Fruit fly (Drosophila melanogaster) whole organism, embryonic: ENCODE results near the gene CG6094.

Experiments used
- Blimp-1 ChIP-seq: fragments of 200-800 bp; sonication (Bioruptor generic); optimal IDR thresholded peaks from 3 replicates; lab custom pipeline; 2018; ENCODE audit warnings: missing biosample characterization, missing genetic modification characterization, mild to moderate bottlenecking, moderate library complexity, missing genetic modification reagents
- CG11093 ChIP-seq: fragments of 200-800 bp; sonication (Bioruptor generic); IDR thresholded peaks from 3 replicates; pipeline ENCODE4 v1.3.6; 2022; ENCODE audit warnings: missing biosample characterization, missing genetic modification characterization
- CG14050 ChIP-seq: fragments of 200-800 bp; sonication (Bioruptor generic); IDR thresholded peaks from 3 replicates; pipeline ENCODE4 v1.3.6; 2022; ENCODE audit warnings: missing biosample characterization, missing genetic modification characterization
- CG14965 ChIP-seq: fragments of 200-800 bp; sonication (Bioruptor generic); optimal IDR thresholded peaks from 2 replicates; lab custom pipeline; 2016; ENCODE audit warnings: missing biosample characterization, missing genetic modification characterization, borderline replicate concordance
- CG15073 ChIP-seq: fragments of 200-800 bp; sonication (Bioruptor generic); optimal IDR thresholded peaks from 2 replicates; lab custom pipeline; 2016; ENCODE audit warnings: missing biosample characterization, missing genetic modification characterization
- CG17385 ChIP-seq: fragments of 200-800 bp; sonication (Bioruptor generic); optimal IDR thresholded peaks from 3 replicates; lab custom pipeline; 2018; ENCODE audit warnings: missing biosample characterization, mild to moderate bottlenecking, missing genetic modification characterization
- CG17829 ChIP-seq: fragments of 200-800 bp; optimal IDR thresholded peaks from 2 replicates; lab custom pipeline; 2019; ENCODE audit warnings: missing biosample characterization, mild to moderate bottlenecking, missing genetic modification characterization, moderate library complexity
- CG2199 ChIP-seq: fragments of 200-800 bp; sonication (Bioruptor generic); IDR thresholded peaks from 3 replicates; pipeline ENCODE4 v1.3.6; 2022; ENCODE audit warnings: missing biosample characterization, missing genetic modification characterization
- CG31365 ChIP-seq: fragments of 200-800 bp; sonication (Bioruptor generic); optimal IDR thresholded peaks from 2 replicates; lab custom pipeline; 2018; ENCODE audit warnings: missing biosample characterization, mild to moderate bottlenecking, missing genetic modification characterization
- CG4328 ChIP-seq: fragments of 200-800 bp; sonication (Bioruptor generic); optimal IDR thresholded peaks from 3 replicates; lab custom pipeline; 2017; ENCODE audit warnings: missing biosample characterization, missing genetic modification reagents, missing genetic modification characterization
- CG6689 ChIP-seq: fragments of 200-800 bp; sonication (Bioruptor generic); IDR thresholded peaks from 2 replicates; pipeline ENCODE4 v1.3.6; 2022; ENCODE audit warnings: missing biosample characterization, missing genetic modification characterization
- CG7556 ChIP-seq: fragments of 200-800 bp; sonication (Bioruptor generic); optimal IDR thresholded peaks from 2 replicates; lab custom pipeline; 2017; ENCODE audit warnings: missing biosample characterization, mild to moderate bottlenecking, missing genetic modification characterization
- CG7963 ChIP-seq: fragments of 200-800 bp; sonication (Bioruptor generic); IDR thresholded peaks from 3 replicates; pipeline ENCODE4 v1.3.6; 2022; ENCODE audit warnings: missing biosample characterization, missing genetic modification characterization; ENCODE audit not compliant: partially characterized antibody
- CG8281 ChIP-seq: fragments of 200-800 bp; sonication (Bioruptor generic); optimal IDR thresholded peaks from 2 replicates; lab custom pipeline; 2018; ENCODE audit warnings: missing biosample characterization, mild to moderate bottlenecking, missing genetic modification characterization, moderate library complexity
- CG9609 ChIP-seq: fragments of 200-800 bp; sonication (Bioruptor generic); optimal IDR thresholded peaks from 3 replicates; lab custom pipeline; 2016; ENCODE audit warnings: missing biosample characterization, missing genetic modification characterization
- CTCF ChIP-seq: fragments of 200-800 bp; sonication (Bioruptor generic); optimal IDR thresholded peaks from 2 replicates; lab custom pipeline; 2017; ENCODE audit warnings: missing biosample characterization, mild to moderate bottlenecking, missing genetic modification characterization, moderate library complexity
- Chrac-16 ChIP-seq: fragments of 200-800 bp; sonication (Bioruptor generic); optimal IDR thresholded peaks from 3 replicates; lab custom pipeline; 2016; ENCODE audit warnings: missing biosample characterization, missing genetic modification characterization
- D ChIP-seq, 2 experiments: fragments of 200-800 bp in 1 of 2; fragments of >200 bp in 1 of 2; sonication (Bioruptor generic) in 1 of 2; optimal IDR thresholded peaks; 2 replicates in 1 of 2; 3 replicates in 1 of 2; lab custom pipeline; 2017; ENCODE audit warnings: mild to moderate bottlenecking in 1 of 2, missing biosample characterization in 1 of 2, missing genetic modification characterization in 1 of 2, missing genetic modification reagents in 1 of 2
- Dad ChIP-seq: fragments of 200-800 bp; sonication (Bioruptor generic); optimal IDR thresholded peaks from 3 replicates; lab custom pipeline; 2016; ENCODE audit warnings: missing biosample characterization, missing genetic modification characterization
- E2f2 ChIP-seq: fragments of 200-800 bp; sonication (Bioruptor generic); IDR thresholded peaks from 2 replicates; pipeline ENCODE4 v1.3.6; 2022; ENCODE audit warnings: missing biosample characterization, missing genetic modification characterization
- H15 ChIP-seq: fragments of 200-800 bp; sonication (Bioruptor generic); IDR thresholded peaks from 3 replicates; pipeline ENCODE4 v1.3.6; 2022; ENCODE audit warnings: missing biosample characterization, missing genetic modification characterization
- HHEX ChIP-seq: fragments of 200-800 bp; sonication (Bioruptor generic); optimal IDR thresholded peaks from 3 replicates; lab custom pipeline; 2017; ENCODE audit warnings: missing biosample characterization, mild to moderate bottlenecking, missing genetic modification characterization, missing genetic modification reagents
- Lpt ChIP-seq: fragments of >200 bp; optimal IDR thresholded peaks from 2 replicates; lab custom pipeline; 2018; ENCODE audit warnings: missing biosample characterization, missing genetic modification characterization
- NC2β ChIP-seq: fragments of 200-800 bp; sonication (Bioruptor generic); optimal IDR thresholded peaks from 2 replicates; lab custom pipeline; 2016; ENCODE audit warnings: missing biosample characterization, missing genetic modification characterization
- NK7.1 ChIP-seq: fragments of 200-800 bp; sonication (Bioruptor generic); optimal IDR thresholded peaks from 3 replicates; lab custom pipeline; 2016; ENCODE audit warnings: missing biosample characterization, missing genetic modification characterization
- Sry-β ChIP-seq: fragments of 200-800 bp; sonication (Bioruptor generic); optimal IDR thresholded peaks from 2 replicates; lab custom pipeline; 2018; ENCODE audit warnings: missing biosample characterization, mild to moderate bottlenecking, missing genetic modification characterization, moderate library complexity
- Sry-δ ChIP-seq: fragments of 200-800 bp; sonication (Bioruptor generic); optimal IDR thresholded peaks from 2 replicates; lab custom pipeline; 2016; ENCODE audit warnings: missing biosample characterization, missing genetic modification characterization
- Stat92E ChIP-seq, 3 experiments: fragments of >200 bp in 2 of 3; fragments of 200-800 bp in 1 of 3; sonication (Bioruptor generic) in 1 of 3; optimal IDR thresholded peaks; 2 replicates each; lab custom pipeline; 2017 to 2019; ENCODE audit warnings: missing biosample characterization in 3 of 3, missing genetic modification characterization in 3 of 3, mild to moderate bottlenecking in 1 of 3, moderate library complexity in 1 of 3
- Vsx1 ChIP-seq: fragments of 200-800 bp; sonication (Bioruptor generic); optimal IDR thresholded peaks from 2 replicates; lab custom pipeline; 2017; ENCODE audit warnings: missing biosample characterization, mild to moderate bottlenecking, missing genetic modification characterization, missing genetic modification reagents
- Xbp1 ChIP-seq: fragments of 200-800 bp; sonication (Bioruptor generic); optimal IDR thresholded peaks from 3 replicates; lab custom pipeline; 2016; ENCODE audit warnings: missing biosample characterization, mild to moderate bottlenecking, missing genetic modification characterization
- aop ChIP-seq: fragments of 200-800 bp; sonication (Bioruptor generic); IDR thresholded peaks from 2 replicates; pipeline ENCODE4 v1.3.6; 2022; ENCODE audit warnings: missing biosample characterization, missing genetic modification characterization
- ato ChIP-seq: fragments of 200-800 bp; sonication (Bioruptor generic); IDR thresholded peaks from 2 replicates; pipeline ENCODE4 v1.3.6; 2022; ENCODE audit warnings: missing biosample characterization, missing genetic modification characterization; ENCODE audit not compliant: partially characterized antibody
- az2 ChIP-seq: fragments of 200-800 bp; sonication (Bioruptor generic); optimal IDR thresholded peaks from 3 replicates; lab custom pipeline; 2016; ENCODE audit warnings: missing biosample characterization, missing genetic modification characterization
- eyg ChIP-seq: fragments of 200-800 bp; sonication (Bioruptor generic); optimal IDR thresholded peaks from 3 replicates; lab custom pipeline; 2016; ENCODE audit warnings: missing biosample characterization, missing genetic modification characterization
- fd96Cb ChIP-seq: fragments of 200-800 bp; sonication (Bioruptor generic); optimal IDR thresholded peaks from 2 replicates; lab custom pipeline; 2018; ENCODE audit warnings: missing biosample characterization, mild to moderate bottlenecking, missing genetic modification characterization, moderate library complexity
- gcm ChIP-seq: fragments of 200-800 bp; sonication (Bioruptor generic); optimal IDR thresholded peaks from 2 replicates; lab custom pipeline; 2019; ENCODE audit warnings: missing biosample characterization, mild to moderate bottlenecking, missing genetic modification characterization, moderate library complexity
- grau ChIP-seq: fragments of 200-800 bp; optimal IDR thresholded peaks from 3 replicates; lab custom pipeline; 2019; ENCODE audit warnings: missing biosample characterization, mild to moderate bottlenecking, missing genetic modification characterization, moderate library complexity
- ham ChIP-seq: fragments of 200-800 bp; sonication (Bioruptor generic); IDR thresholded peaks from 2 replicates; pipeline ENCODE4 v1.3.6; 2022; ENCODE audit warnings: missing biosample characterization, missing genetic modification characterization
- ken ChIP-seq: fragments of 200-800 bp; sonication (Bioruptor generic); IDR thresholded peaks from 3 replicates; pipeline ENCODE4 v1.3.6; 2022; ENCODE audit warnings: missing biosample characterization, missing genetic modification characterization
- lola ChIP-seq, 3 experiments: fragments of >200 bp in 2 of 3; fragments of 200-800 bp in 1 of 3; sonication (Bioruptor generic) in 1 of 3; optimal IDR thresholded peaks; 2 replicates each; lab custom pipeline; 2017 to 2019; ENCODE audit warnings: missing biosample characterization in 3 of 3, missing genetic modification characterization in 3 of 3, mild to moderate bottlenecking in 1 of 3, moderate library complexity in 1 of 3
- oc ChIP-seq: fragments of 200-800 bp; sonication (Bioruptor generic); optimal IDR thresholded peaks from 2 replicates; lab custom pipeline; 2018; ENCODE audit warnings: missing biosample characterization, mild to moderate bottlenecking, missing genetic modification characterization, moderate library complexity
- org-1 ChIP-seq: fragments of 200-800 bp; sonication (Bioruptor generic); optimal IDR thresholded peaks from 2 replicates; lab custom pipeline; 2017; ENCODE audit warnings: missing biosample characterization, missing genetic modification characterization
- pan ChIP-seq, 4 experiments: fragments of >200 bp in 3 of 4; fragments of 200-800 bp in 1 of 4; sonication (Bioruptor generic) in 1 of 4; optimal IDR thresholded peaks in 3 of 4; IDR thresholded peaks in 1 of 4; 2 replicates each; pipeline versions ENCODE4 v1.3.6 to Lab custom; 2017 to 2022; ENCODE audit warnings: missing biosample characterization in 2 of 4, missing genetic modification characterization in 2 of 4, mixed read lengths in 1 of 4
- pum ChIP-seq: fragments of 200-800 bp; sonication (Bioruptor generic); optimal IDR thresholded peaks from 2 replicates; lab custom pipeline; 2016; ENCODE audit warnings: missing biosample characterization, missing genetic modification characterization
- shn ChIP-seq: fragments of 200-800 bp; sonication (Bioruptor generic); optimal IDR thresholded peaks from 3 replicates; lab custom pipeline; 2016; ENCODE audit warnings: missing biosample characterization, missing genetic modification characterization
- sna ChIP-seq: fragments of 200-800 bp; sonication (Bioruptor generic); IDR thresholded peaks from 2 replicates; pipeline ENCODE4 v1.3.6; 2022; ENCODE audit warnings: missing biosample characterization, missing genetic modification characterization; ENCODE audit not compliant: partially characterized antibody
- stwl ChIP-seq: fragments of 200-800 bp; sonication (Bioruptor generic); optimal IDR thresholded peaks from 3 replicates; lab custom pipeline; 2018; ENCODE audit warnings: missing biosample characterization, mild to moderate bottlenecking, missing genetic modification characterization, moderate library complexity
- tna ChIP-seq: fragments of 200-800 bp; sonication (Bioruptor generic); IDR thresholded peaks from 2 replicates; pipeline ENCODE4 v1.3.6; 2022; ENCODE audit warnings: missing biosample characterization, missing genetic modification characterization; ENCODE audit not compliant: partially characterized antibody
- z ChIP-seq: fragments of 200-800 bp; sonication (Bioruptor generic); IDR thresholded peaks from 3 replicates; pipeline ENCODE4 v1.3.6; 2022; ENCODE audit warnings: missing biosample characterization, missing genetic modification characterization

CG6094 gene

DNA sequence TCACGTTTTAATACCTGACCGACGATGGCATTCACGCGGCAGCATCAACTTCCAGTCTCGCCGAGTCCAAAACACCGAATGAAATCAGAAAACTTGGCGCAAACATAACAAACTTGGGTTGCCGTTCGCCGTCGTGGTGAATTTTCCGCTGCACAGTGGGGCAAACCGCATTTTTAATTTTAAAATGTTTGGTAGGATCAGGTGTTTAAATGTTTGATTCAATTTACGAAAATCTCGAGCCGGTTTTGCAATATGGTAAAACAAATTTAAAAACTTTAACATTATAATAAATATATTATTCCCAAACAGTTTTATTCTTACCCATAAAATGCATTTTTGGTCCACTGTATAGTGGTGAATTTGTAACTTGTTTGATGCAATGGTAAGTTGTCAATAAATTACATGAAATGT, 32.6 kb upstream of the CG6094 start, which contains the start of gene RluA-1 (continued):
- peak; percentile 99 for TF ChIP-seq Chrac-16 (GFP tag; lab: Kevin White, UChicago)
- TF ChIP-seq CG7963: 0 out of 3 replicates have a peak, but pooled peaks have one; percentile 48
- peak; percentile 98 for TF ChIP-seq CG4328
- peak; percentile 98 for TF ChIP-seq Vsx1
- peak; percentile 91 for TF ChIP-seq CG15073 (GFP tag; lab: Kevin White, UChicago)
- TF ChIP-seq E2f2 (GFP tag; lab: Robert Waterston, UW): peak; percentile 94
- TF ChIP-seq CG9609 (GFP tag; lab: Kevin White, UChicago): peak; percentile 92
- TF ChIP-seq oc (tag; lab: Kevin White, UChicago): peak; percentile 100
- peak; percentile 99 for TF ChIP-seq grau
- TF ChIP-seq stwl (tag; lab: Kevin White, UChicago): peak; percentile 98
- TF ChIP-seq gcm (GFP tag; lab: Kevin White, UChicago): peak; percentile 100
- peak; percentile 79 for TF ChIP-seq eyg
- peak; percentile 100 for TF ChIP-seq CG17829 (tag; lab: Kevin White, UChicago)
- peak; percentile 79 for TF ChIP-seq Sry-β (GFP tag; lab: Kevin White, UChicago)
- TF ChIP-seq NC2β (GFP tag; lab: Kevin White, UChicago): peak; percentile 95
- peak; percentile 99 for TF ChIP-seq Blimp-1 (GFP tag; lab: Kevin White, UChicago)
- peak; percentile 97 for TF ChIP-seq Dad (GFP tag; lab: Kevin White, UChicago)
- TF ChIP-seq ham (GFP tag; lab: Robert Waterston, UW): peak; percentile 96
- TF ChIP-seq CTCF (GFP tag; lab: Kevin White, UChicago): peak; percentile 79
- 0 out of 2 replicates have a peak, but pooled peaks have one; percentile 32 for TF ChIP-seq sna
- TF ChIP-seq CG7556 (GFP tag; lab: Kevin White, UChicago): peak; percentile 99
- TF ChIP-seq aop (GFP tag; lab: Robert Waterston, UW): peak; percentile 90
- TF ChIP-seq CG14965: peak; percentile 69
- TF ChIP-seq org-1 (GFP tag; lab: Kevin White, UChicago): peak; percentile 99
- peak; percentile 99 for TF ChIP-seq ken (GFP tag; lab: Robert Waterston, UW)
- peak; percentile 97 for TF ChIP-seq CG8281 (tag; lab: Kevin White, UChicago)
- peak; percentile 99 for TF ChIP-seq CG6689 (GFP tag; lab: Robert Waterston, UW)
- peak; percentile 92 for TF ChIP-seq CG31365 (tag; lab: Kevin White, UChicago)
- peak in 1 of 3 experiments; percentile 99 for TF ChIP-seq lola (GFP tag; optimal IDR thresholded peaks at IDR 0.05; lab: Kevin White, UChicago)
- no peak for TF ChIP-seq pan (optimal IDR thresholded peaks at IDR 0.05; lab: Kevin White, UChicago)
- TF ChIP-seq pan (GFP tag; optimal IDR thresholded peaks at IDR 0.05 in 1 of 2, IDR thresholded peaks at IDR 0.05 in 1 of 2): peak in 1 of 2 experiments; percentile 100
- peak; percentile 84 for TF ChIP-seq shn (GFP tag; lab: Kevin White, UChicago)
- TF ChIP-seq CG14050 (GFP tag; lab: Robert Waterston, UW): peak; percentile 99
- peak; percentile 55 for TF ChIP-seq Sry-δ (GFP tag; lab: Kevin White, UChicago)
- peak; percentile 99 for TF ChIP-seq H15 (GFP tag; lab: Robert Waterston, UW)
- peak; percentile 86 for TF ChIP-seq NK7.1 (GFP tag; lab: Kevin White, UChicago)
- TF ChIP-seq CG17385 (GFP tag; lab: Kevin White, UChicago): peak; percentile 99
- peak; percentile 99 for TF ChIP-seq Xbp1 (GFP tag; lab: Kevin White, UChicago)
- peak; percentile 99 for TF ChIP-seq HHEX
- TF ChIP-seq D (optimal IDR thresholded peaks at IDR 0.05; lab: Kevin White, UChicago): no peak
- TF ChIP-seq D (GFP tag; optimal IDR thresholded peaks at IDR 0.05; lab: Kevin White, UChicago): peak; percentile 99
- TF ChIP-seq fd96Cb: peak; percentile 99
- TF ChIP-seq pum (GFP tag; lab: Kevin White, UChicago): peak; percentile 89
- TF ChIP-seq ato: peak; percentile 65
- peak; percentile 100 for TF ChIP-seq CG2199 (GFP tag; lab: Robert Waterston, UW)
- TF ChIP-seq CG11093: peak; percentile 99
- TF ChIP-seq az2: peak; percentile 100
- TF ChIP-seq tna: peak; percentile 76
- TF ChIP-seq Lpt (GFP tag; lab: Kevin White, UChicago): no peak
- peak; percentile 86 for TF ChIP-seq z (GFP tag; lab: Robert Waterston, UW)
- TF ChIP-seq Stat92E (GFP tag; optimal IDR thresholded peaks at IDR 0.05; lab: Kevin White, UChicago): peak in 1 of 3 experiments; percentile 98
